Fruit fly (Drosophila melanogaster): ENCODE data around the gene CG17258.

Gene CG17258

DNA sequence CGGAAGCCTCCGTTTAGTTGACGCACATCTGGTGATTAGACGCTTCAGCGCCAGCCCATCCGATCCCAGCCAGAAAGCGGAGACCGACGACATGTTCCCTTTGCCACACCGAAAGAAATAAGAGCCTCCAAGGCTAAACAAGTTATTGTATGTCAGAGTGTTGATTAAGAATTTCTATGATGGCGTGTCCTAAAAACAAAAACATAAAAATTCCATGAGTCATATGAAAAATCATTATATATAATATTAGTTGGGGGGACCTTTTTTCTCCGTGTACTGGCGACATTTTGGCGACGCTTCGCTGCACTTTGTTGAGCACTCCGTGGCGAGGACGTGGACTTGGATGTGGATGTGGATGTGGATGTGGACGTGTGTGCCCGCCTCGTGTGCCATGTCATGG, 22.4 kb downstream of the CG17258 start (continued):
- TF ChIP-seq row (GFP tag; IDR thresholded peaks at IDR 0.05) (peak; percentile 51; the same call in 2 of the 3 replicates), Ptx1 (GFP tag; IDR thresholded peaks at IDR 0.05) (peak; percentile 33; the same call in 1 of the 2 replicates), ems (GFP tag; optimal IDR thresholded peaks at IDR 0.05) (no peak), Xbp1 (GFP tag; optimal IDR thresholded peaks at IDR 0.05) (peak; percentile 42), CG14050 (GFP tag; IDR thresholded peaks at IDR 0.05) (no peak), YL-1 (GFP tag; optimal IDR thresholded peaks at IDR 0.05) (no peak), bsh (GFP tag; optimal IDR thresholded peaks at IDR 0.05) (peak in 1 of 2 experiments; percentile 56), CG14667 (GFP tag; IDR thresholded peaks at IDR 0.05) (no peak), Trl (optimal IDR thresholded peaks at IDR 0.05) (no peak), Trl (GFP tag; optimal IDR thresholded peaks at IDR 0.05) (no peak), Bteb2 (GFP tag; optimal IDR thresholded peaks at IDR 0.05) (no peak), Chrac-16 (GFP tag; optimal IDR thresholded peaks at IDR 0.05) (no peak), CG15073 (GFP tag; optimal IDR thresholded peaks at IDR 0.05) (no peak), disco-r (GFP tag; optimal IDR thresholded peaks at IDR 0.05) (no peak), CG34224 (GFP tag; IDR thresholded peaks at IDR 0.05; ENCODE audit: partially characterized antibody) (no peak), CG2116 (GFP tag; optimal IDR thresholded peaks at IDR 0.05) (no peak), CG7357 (GFP tag; IDR thresholded peaks at IDR 0.05) (no peak), Nf-YC (tag; optimal IDR thresholded peaks at IDR 0.05) (no peak), C15 (GFP tag; IDR thresholded peaks at IDR 0.05) (no peak), stwl (tag; optimal IDR thresholded peaks at IDR 0.05) (no peak), ro (GFP tag; IDR thresholded peaks at IDR 0.05) (no peak), CG2712 (tag; optimal IDR thresholded peaks at IDR 0.05) (peak; percentile 53), Stat92E (GFP tag; optimal IDR thresholded peaks at IDR 0.05) (no peak), CG6765 (GFP tag; optimal IDR thresholded peaks at IDR 0.05) (no peak), CkIIα-i1 (GFP tag; IDR thresholded peaks at IDR 0.05) (no peak), CG16813 (GFP tag; IDR thresholded peaks at IDR 0.05; ENCODE audit: partially characterized antibody) (no peak), CG2678 (tag; optimal IDR thresholded peaks at IDR 0.05) (no peak), nerfin-1 (tag; optimal IDR thresholded peaks at IDR 0.05) (no peak), jigr1 (GFP tag; IDR thresholded peaks at IDR 0.05) (no peak), oc (tag; optimal IDR thresholded peaks at IDR 0.05) (no peak), abd-A (tag; optimal IDR thresholded peaks at IDR 0.05) (no peak), CG3065 (GFP tag; optimal IDR thresholded peaks at IDR 0.05) (no peak), CG4617 (GFP tag; optimal IDR thresholded peaks at IDR 0.05; ENCODE audit: borderline replicate concordance) (no peak), trh (GFP tag; optimal IDR thresholded peaks at IDR 0.05) (no peak), CG7963 (GFP tag; IDR thresholded peaks at IDR 0.05; ENCODE audit: partially characterized antibody) (no peak), Dll (GFP tag; IDR thresholded peaks at IDR 0.05; ENCODE audit: partially characterized antibody) (no peak), MTF-1 (GFP tag; optimal IDR thresholded peaks at IDR 0.05; ENCODE audit: borderline replicate concordance) (no peak), ci (GFP tag; IDR thresholded peaks at IDR 0.05) (peak; percentile 65; the same call in 1 of the 3 replicates), Blimp-1 (GFP tag; optimal IDR thresholded peaks at IDR 0.05) (peak; percentile 37), CG33557 (GFP tag; optimal IDR thresholded peaks at IDR 0.05) (no peak), ewg (GFP tag; optimal IDR thresholded peaks at IDR 0.05) (no peak)

DNA sequence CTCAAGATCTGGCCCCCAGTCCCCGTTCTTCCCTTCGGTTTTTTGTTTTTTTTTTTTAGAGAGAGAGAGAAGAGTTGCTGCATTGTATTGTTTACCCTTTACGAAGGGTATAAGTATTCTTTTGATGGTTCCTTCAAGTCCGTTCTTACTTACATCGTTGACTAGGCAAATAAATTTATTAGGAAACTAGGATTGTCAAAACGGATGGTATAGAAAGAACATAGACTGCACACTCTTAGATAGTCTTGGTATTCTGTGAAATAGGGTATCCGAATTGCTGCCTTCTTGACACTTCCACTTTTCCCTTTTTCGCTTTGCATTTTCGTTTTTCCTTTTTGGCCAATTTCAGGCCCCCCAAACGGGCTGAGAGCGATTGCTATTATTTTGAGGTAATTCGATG, 23.7 kb downstream of the CG17258 start:
- TF ChIP-seq disco-r (GFP tag; optimal IDR thresholded peaks at IDR 0.05), result no peak
- peak; percentile 47 for TF ChIP-seq nom (GFP tag; optimal IDR thresholded peaks at IDR 0.05)
- 0 out of 2 replicates have a peak, but pooled peaks have one; percentile 18 for TF ChIP-seq Xrp1 (GFP tag; IDR thresholded peaks at IDR 0.05)
- no peak for TF ChIP-seq CG2129 (GFP tag; IDR thresholded peaks at IDR 0.05; ENCODE audit: partially characterized antibody)
- peak in 1 of 2 experiments; percentile 17 for TF ChIP-seq bsh (GFP tag; optimal IDR thresholded peaks at IDR 0.05)
- peak; percentile 32 for TF ChIP-seq D19A (tag; optimal IDR thresholded peaks at IDR 0.05)
